Fruit fly (Drosophila melanogaster): Measurements from ENCODE around the gene nrv1.

DNA sequence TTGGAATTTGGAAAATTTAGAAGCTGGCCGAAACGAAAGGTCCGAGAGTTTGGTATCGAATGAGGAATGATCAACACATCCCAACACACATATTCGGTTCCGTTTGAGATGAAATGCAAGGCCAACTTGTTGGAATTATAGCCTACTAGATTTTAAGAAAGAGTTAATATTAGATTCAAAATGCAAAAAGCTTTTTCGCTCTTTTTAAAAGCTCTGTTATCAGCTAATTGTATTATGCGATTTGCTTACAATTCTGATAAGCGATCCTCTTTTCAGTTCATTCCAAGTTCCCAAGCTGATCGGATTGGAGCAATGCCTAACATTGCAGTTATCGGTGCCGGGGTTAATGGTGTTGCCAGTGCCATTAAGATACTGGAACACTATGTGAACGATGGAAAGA, 16.1 kb upstream of the nrv1 start, which contains the start of the genes CG17377 and Daao2:
- TF ChIP-seq Meics (GFP tag; optimal IDR thresholded peaks at IDR 0.05), result no peak
- no peak for TF ChIP-seq CG11398 (GFP tag; optimal IDR thresholded peaks at IDR 0.05)
- no peak for TF ChIP-seq Ravus (GFP tag; IDR thresholded peaks at IDR 0.05)
- no peak for TF ChIP-seq mirr (GFP tag; optimal IDR thresholded peaks at IDR 0.05)
- no peak for TF ChIP-seq HLH54F (GFP tag; optimal IDR thresholded peaks at IDR 0.05)
- TF ChIP-seq pan (optimal IDR thresholded peaks at IDR 0.05), result no peak
- TF ChIP-seq pan (GFP tag; optimal IDR thresholded peaks at IDR 0.05 in 1 of 2, IDR thresholded peaks at IDR 0.05 in 1 of 2), result no peak
